Worm (Caenorhabditis elegans) whole organism, L1 larva: ENCODE measurements around the gene exc-5.

Experiments
- ama-1 ChIP-seq: fragments of 150-350 bp; optimal IDR thresholded peaks from 2 replicates; lab custom pipeline; 2014
- efl-1 ChIP-seq, 4 experiments: fragments of 150-350 bp; optimal IDR thresholded peaks in 3 of 4; peaks in 1 of 4; 1 replicate in 1 of 4; 2 replicates in 3 of 4; lab custom pipeline; 2014; ENCODE audit warnings: missing biosample characterization in 2 of 4, missing genetic modification characterization in 2 of 4, missing genetic modification reagents in 2 of 4
- egl-27 ChIP-seq, 2 experiments: fragments of 150-350 bp in 1 of 2; sonication (generic microtip); optimal IDR thresholded peaks; 3 replicates each; lab custom pipeline; 2017 to 2018; ENCODE audit warnings: missing biosample characterization in 2 of 2, missing genetic modification characterization in 2 of 2, missing genetic modification reagents in 2 of 2
- hpl-2 ChIP-seq: fragments of 150-350 bp; optimal IDR thresholded peaks from 2 replicates; lab custom pipeline; 2014; ENCODE audit warnings: missing biosample characterization, missing genetic modification reagents, missing genetic modification characterization
- irx-1 ChIP-seq: sonication (generic microtip); optimal IDR thresholded peaks from 2 replicates; lab custom pipeline; 2016; ENCODE audit warnings: missing genetic modification characterization, missing compliant biosample characterization
- mdl-1 ChIP-seq, 2 experiments: fragments of 150-350 bp; optimal IDR thresholded peaks; 2 replicates each; lab custom pipeline; 2014 to 2017; ENCODE audit warnings: missing biosample characterization in 2 of 2, missing genetic modification characterization in 2 of 2, inconsistent platforms in 1 of 2
- nhr-28 ChIP-seq: fragments of 150-350 bp; optimal IDR thresholded peaks from 2 replicates; lab custom pipeline; 2014; ENCODE audit warnings: missing biosample characterization, missing genetic modification characterization
- pqm-1 ChIP-seq: sonication (generic microtip); optimal IDR thresholded peaks from 3 replicates; lab custom pipeline; 2017; ENCODE audit warnings: missing biosample characterization, missing genetic modification characterization
- skn-1 ChIP-seq: fragments of 150-350 bp; optimal IDR thresholded peaks from 2 replicates; lab custom pipeline; 2014; ENCODE audit warnings: missing biosample characterization, missing genetic modification characterization
- snpc-4 ChIP-seq: fragments of 150-350 bp; optimal IDR thresholded peaks from 2 replicates; lab custom pipeline; 2014; ENCODE audit warnings: missing biosample characterization, missing genetic modification characterization

- TF ChIP-seq nhr-28 (tag; lab: Kevin White, UChicago): no peak
- no peak for TF ChIP-seq egl-27 (tag; optimal IDR thresholded peaks at IDR 0.05; lab: Kevin White, UChicago)
- TF ChIP-seq ama-1 (lab: Kevin White, UChicago): no peak
- no peak for TF ChIP-seq pqm-1
- TF ChIP-seq snpc-4 (tag; lab: Kevin White, UChicago): no peak
- TF ChIP-seq skn-1: no peak
- no peak for TF ChIP-seq hpl-2 (GFP tag; lab: Kevin White, UChicago)
- TF ChIP-seq efl-1 (optimal IDR thresholded peaks at IDR 0.05; lab: Kevin White, UChicago): no peak
- no peak for TF ChIP-seq efl-1 (GFP tag; optimal IDR thresholded peaks at IDR 0.05 in 1 of 2; lab: Kevin White, UChicago)
- no peak for TF ChIP-seq irx-1 (tag; lab: Kevin White, UChicago)
- TF ChIP-seq mdl-1 (tag; optimal IDR thresholded peaks at IDR 0.05; lab: Kevin White, UChicago): no peak
Measured at ce11 chrIV:8790144-8790543, 23.3 kb downstream of the exc-5 start, which contains the start of gene sru-35.
